Worm (Caenorhabditis elegans): ENCODE results near the gene Y57A10A.31.

Y57A10A.31 gene

DNA sequence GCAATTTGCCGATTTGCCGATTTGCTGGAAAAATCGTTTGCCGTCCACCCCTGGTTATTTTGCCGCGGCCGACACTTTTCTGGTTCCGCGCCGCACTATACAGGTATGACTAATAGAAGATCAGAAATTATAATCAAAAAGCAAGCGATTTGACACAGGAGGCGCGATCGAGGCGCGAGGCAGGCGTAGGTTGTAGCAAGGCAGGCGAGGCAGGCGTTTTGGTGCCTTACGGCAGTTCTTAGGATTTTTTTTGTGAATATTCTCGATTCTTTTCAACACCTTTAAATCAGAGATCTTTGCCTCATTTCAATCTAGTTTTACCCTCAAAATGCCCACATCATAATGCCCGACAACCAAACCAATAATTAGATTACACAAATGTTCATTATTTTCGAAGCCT is 35.0 kb downstream of the Y57A10A.31 start, which contains the start of gene sre-56:
Gene sre-56, plus strand, starts transcription at position 301 of the 400 bp plus-strand sequence.
- TF ChIP-seq cog-1 (tag; optimal IDR thresholded peaks at IDR 0.05): no peak
- no peak for TF ChIP-seq flt-1 (GFP tag; IDR thresholded peaks at IDR 0.05)
- no peak for TF ChIP-seq ztf-23 (GFP tag; IDR thresholded peaks at IDR 0.05)
- no peak for TF ChIP-seq T22C8.4 (GFP tag; IDR thresholded peaks at IDR 0.05)
- TF ChIP-seq ref-1 (GFP tag; conservative IDR thresholded peaks at IDR 0.05): no peak
- no peak for TF ChIP-seq ztf-29 (GFP tag; IDR thresholded peaks at IDR 0.05)

DNA sequence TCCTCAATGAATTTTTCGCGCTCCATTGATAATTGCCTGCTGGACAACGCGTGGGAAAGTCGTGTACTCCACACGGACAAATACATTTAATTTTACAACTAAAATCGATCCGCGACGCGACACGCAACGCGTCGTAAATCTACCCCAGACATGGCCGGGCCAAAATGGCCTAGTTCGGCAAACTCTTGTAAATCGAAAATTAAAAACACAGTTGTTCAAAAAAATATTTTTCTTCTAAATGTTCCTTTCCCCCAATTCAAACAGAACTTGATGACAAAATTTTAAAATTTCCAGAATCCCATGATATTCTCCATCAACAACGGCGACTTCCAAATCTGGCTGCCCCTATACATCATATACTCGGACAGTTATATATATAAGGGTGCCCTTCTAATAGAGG is 39.8 kb downstream of the Y57A10A.31 start, which contains the start of gene sre-55:
Gene sre-55, plus strand, starts transcription at position 301 of the 400 bp plus-strand sequence.
- no peak for TF ChIP-seq ref-1 (GFP tag; conservative IDR thresholded peaks at IDR 0.05)
- no peak for TF ChIP-seq klf-2 (GFP tag; conservative IDR thresholded peaks at IDR 0.05)

DNA sequence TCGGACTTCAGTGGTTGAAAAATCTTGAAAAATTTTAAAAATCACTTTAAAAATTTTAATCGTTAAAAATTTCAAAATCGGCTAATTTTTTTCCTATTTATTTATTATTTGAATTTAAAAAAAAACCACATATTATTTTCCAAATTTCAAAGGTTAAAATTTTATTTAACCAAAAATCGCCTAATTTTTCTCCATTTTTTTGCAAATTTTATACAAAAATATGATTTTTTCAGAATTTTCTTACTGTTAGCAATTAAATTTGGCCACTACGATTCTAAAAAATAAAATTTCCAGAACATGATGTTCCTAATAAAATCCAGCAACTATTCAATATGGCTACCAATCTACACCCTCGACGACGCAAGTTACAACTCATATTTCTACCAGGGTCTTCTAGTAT is 43.4 kb downstream of the Y57A10A.31 start, which contains the start of gene sre-54:
Gene sre-54, plus strand, starts transcription at position 301 of the 400 bp plus-strand sequence.
- no peak for TF ChIP-seq ztf-23 (GFP tag; IDR thresholded peaks at IDR 0.05)
- TF ChIP-seq cog-1 (tag; optimal IDR thresholded peaks at IDR 0.05): no peak
- TF ChIP-seq ref-1 (GFP tag; conservative IDR thresholded peaks at IDR 0.05): no peak
- no peak for TF ChIP-seq klf-2 (GFP tag; conservative IDR thresholded peaks at IDR 0.05)
- no peak for TF ChIP-seq T22C8.4 (GFP tag; IDR thresholded peaks at IDR 0.05)
- no peak for TF ChIP-seq med-1 (GFP tag; optimal IDR thresholded peaks at IDR 0.05; ENCODE audit: insufficient read depth)
- no peak for TF ChIP-seq tab-1 (GFP tag; IDR thresholded peaks at IDR 0.05)
- no peak for TF ChIP-seq flt-1 (GFP tag; IDR thresholded peaks at IDR 0.05)
- no peak for TF ChIP-seq ztf-29 (GFP tag; IDR thresholded peaks at IDR 0.05)

DNA sequence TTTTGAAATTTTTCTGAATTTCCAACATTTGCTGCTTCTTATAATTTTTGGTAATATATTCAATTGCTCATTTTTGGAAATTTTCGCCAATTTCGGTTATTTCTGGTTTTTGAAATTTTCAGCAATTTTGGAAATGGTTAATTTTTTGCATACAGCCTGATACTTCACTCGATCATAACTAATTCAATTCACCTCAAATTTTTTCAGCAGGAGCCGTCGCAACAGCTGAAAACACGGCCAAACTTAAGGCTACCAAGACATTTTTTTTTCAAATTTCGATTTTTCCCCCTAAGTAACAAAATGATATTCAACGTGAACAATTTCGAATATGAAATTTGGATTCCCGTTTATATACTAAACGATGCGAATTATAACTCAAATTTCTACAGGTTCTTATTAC is 46.2 kb downstream of the Y57A10A.31 start, which contains the start of gene sre-52:
Gene sre-52, plus strand, starts transcription at position 301 of the 400 bp plus-strand sequence.
- TF ChIP-seq ztf-29 (GFP tag; IDR thresholded peaks at IDR 0.05) (no peak), med-1 (GFP tag; optimal IDR thresholded peaks at IDR 0.05; ENCODE audit: insufficient read depth) (no peak), klf-2 (GFP tag; conservative IDR thresholded peaks at IDR 0.05) (no peak), ref-1 (GFP tag; conservative IDR thresholded peaks at IDR 0.05) (no peak), cog-1 (tag; optimal IDR thresholded peaks at IDR 0.05) (no peak), flt-1 (GFP tag; IDR thresholded peaks at IDR 0.05) (no peak), tab-1 (GFP tag; IDR thresholded peaks at IDR 0.05) (no peak), ztf-23 (GFP tag; IDR thresholded peaks at IDR 0.05) (no peak), T22C8.4 (GFP tag; IDR thresholded peaks at IDR 0.05) (no peak)

DNA sequence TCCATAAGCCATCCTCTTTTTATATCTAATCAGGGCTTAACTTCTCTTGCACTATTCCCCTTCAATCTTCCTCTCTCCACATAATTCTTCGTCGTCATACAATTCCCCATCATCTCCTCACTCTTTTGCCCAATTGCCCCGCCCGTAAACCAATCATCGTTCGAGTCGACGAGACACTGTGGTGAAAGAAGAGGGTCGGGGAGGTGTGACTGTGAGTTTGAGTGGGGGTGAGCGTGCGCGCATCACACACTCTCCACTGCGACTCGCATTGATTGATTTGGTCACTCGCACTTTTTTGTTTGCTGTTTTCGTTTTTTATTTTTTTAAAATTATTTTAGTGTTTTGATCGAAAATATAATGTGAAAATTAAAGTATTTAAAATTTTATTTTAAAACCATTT is 50.0 kb downstream of the Y57A10A.31 start:
- TF ChIP-seq ztf-29 (GFP tag; IDR thresholded peaks at IDR 0.05): no peak
- no peak for TF ChIP-seq tab-1 (GFP tag; IDR thresholded peaks at IDR 0.05)
- no peak for TF ChIP-seq med-1 (GFP tag; optimal IDR thresholded peaks at IDR 0.05; ENCODE audit: insufficient read depth)
- peak; percentile 80 for TF ChIP-seq T22C8.4 (GFP tag; IDR thresholded peaks at IDR 0.05)
- peak; percentile 68; the same call in 1 of the 2 replicates for TF ChIP-seq flt-1 (GFP tag; IDR thresholded peaks at IDR 0.05)
- TF ChIP-seq klf-2 (GFP tag; conservative IDR thresholded peaks at IDR 0.05): no peak
- TF ChIP-seq cog-1 (tag; optimal IDR thresholded peaks at IDR 0.05): peak; percentile 59
- TF ChIP-seq ref-1 (GFP tag; conservative IDR thresholded peaks at IDR 0.05): no peak; the same call in 1 of the 2 replicates
- TF ChIP-seq ztf-23 (GFP tag; IDR thresholded peaks at IDR 0.05): 0 out of 2 replicates have a peak, but pooled peaks have one; percentile 22

DNA sequence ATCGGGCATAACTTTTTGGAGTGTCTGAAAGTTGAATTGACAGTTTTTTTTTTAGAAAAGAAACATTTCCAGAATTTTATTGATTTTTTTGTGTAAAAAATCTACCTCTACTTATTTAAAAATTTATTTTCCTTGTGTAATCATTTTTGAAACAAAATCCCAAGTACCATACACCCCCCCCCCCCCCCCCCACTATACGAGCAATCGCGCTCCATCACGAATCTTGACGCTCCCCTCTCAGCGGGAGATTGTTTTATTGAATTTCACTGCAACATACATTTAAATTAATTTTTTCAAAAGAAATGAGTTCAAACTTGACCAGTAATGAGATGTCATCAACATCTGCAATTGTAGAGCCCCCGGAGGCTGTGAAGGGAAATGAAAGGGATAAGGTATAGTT is 50.5 kb downstream of the Y57A10A.31 start, which contains the start of gene sop-2:
Gene sop-2, plus strand, starts transcription at position 301 of the 400 bp plus-strand sequence.
- TF ChIP-seq ztf-23 (GFP tag; IDR thresholded peaks at IDR 0.05) (no peak), ref-1 (GFP tag; conservative IDR thresholded peaks at IDR 0.05) (no peak), T22C8.4 (GFP tag; IDR thresholded peaks at IDR 0.05) (no peak), cog-1 (tag; optimal IDR thresholded peaks at IDR 0.05) (no peak), med-1 (GFP tag; optimal IDR thresholded peaks at IDR 0.05; ENCODE audit: insufficient read depth) (no peak), klf-2 (GFP tag; conservative IDR thresholded peaks at IDR 0.05) (no peak), ztf-29 (GFP tag; IDR thresholded peaks at IDR 0.05) (no peak), flt-1 (GFP tag; IDR thresholded peaks at IDR 0.05) (no peak), tab-1 (GFP tag; IDR thresholded peaks at IDR 0.05) (no peak)

DNA sequence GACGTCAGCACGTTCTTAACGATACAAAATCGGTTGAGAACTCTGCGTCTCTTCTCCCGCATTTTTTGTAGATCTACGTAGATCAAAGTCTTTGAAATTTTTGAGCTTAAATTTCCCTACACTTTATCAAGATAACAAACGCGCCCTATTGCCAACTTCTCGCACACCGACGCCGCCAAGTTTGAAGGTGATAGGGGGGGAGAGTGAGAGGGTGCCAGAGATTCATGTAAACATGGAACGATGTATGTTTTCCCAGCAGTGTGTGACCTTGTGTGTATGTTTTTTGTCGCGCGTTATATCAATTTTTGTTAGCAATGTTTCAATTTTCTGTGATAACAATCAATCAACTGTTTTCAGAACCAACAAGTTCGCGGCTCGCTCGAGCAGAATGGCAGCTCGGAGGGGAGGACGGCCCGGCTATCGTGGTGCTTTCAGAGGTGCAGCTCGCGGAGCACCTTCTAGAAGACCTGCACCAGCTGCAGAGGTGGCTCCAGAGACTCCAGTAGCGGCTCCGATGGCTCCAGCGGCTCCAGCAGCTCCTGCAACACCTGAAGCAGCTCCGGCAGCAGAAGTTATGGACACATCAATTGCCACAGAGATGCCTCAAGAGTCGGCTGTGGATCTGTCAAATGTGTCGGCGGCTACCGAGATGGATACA is 52.5 kb downstream of the Y57A10A.31 start:
- TF ChIP-seq flt-1 (GFP tag; IDR thresholded peaks at IDR 0.05): no peak
- TF ChIP-seq ztf-23 (GFP tag; IDR thresholded peaks at IDR 0.05): no peak
- TF ChIP-seq med-1 (GFP tag; optimal IDR thresholded peaks at IDR 0.05; ENCODE audit: insufficient read depth): no peak
- no peak for TF ChIP-seq cog-1 (tag; optimal IDR thresholded peaks at IDR 0.05)
- TF ChIP-seq T22C8.4 (GFP tag; IDR thresholded peaks at IDR 0.05): no peak
- no peak for TF ChIP-seq klf-2 (GFP tag; conservative IDR thresholded peaks at IDR 0.05)
- no peak for TF ChIP-seq tab-1 (GFP tag; IDR thresholded peaks at IDR 0.05)
- no peak for TF ChIP-seq ref-1 (GFP tag; conservative IDR thresholded peaks at IDR 0.05)
- TF ChIP-seq ztf-29 (GFP tag; IDR thresholded peaks at IDR 0.05): no peak

DNA sequence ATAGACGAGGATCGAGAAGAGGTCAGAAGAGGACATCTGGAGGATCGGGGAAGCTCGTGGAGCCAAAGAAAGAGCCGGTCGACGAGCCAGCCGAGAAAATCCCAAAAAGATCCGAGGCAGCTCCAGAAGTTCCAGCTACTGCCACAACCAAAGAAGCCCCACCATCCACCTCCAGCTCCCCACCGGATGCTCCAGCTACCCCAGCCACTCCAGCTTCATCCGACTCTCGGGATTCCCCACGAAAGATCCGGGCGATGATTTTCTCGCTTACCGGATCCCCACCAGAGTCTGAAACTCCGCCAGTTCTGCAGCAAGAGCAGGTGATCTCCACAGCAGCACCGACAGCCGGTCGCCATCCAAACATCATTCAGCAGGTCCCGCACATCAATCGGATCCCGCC is 53.7 kb downstream of the Y57A10A.31 start:
- TF ChIP-seq T22C8.4 (GFP tag; IDR thresholded peaks at IDR 0.05) (no peak), flt-1 (GFP tag; IDR thresholded peaks at IDR 0.05) (no peak), klf-2 (GFP tag; conservative IDR thresholded peaks at IDR 0.05) (no peak), ztf-23 (GFP tag; IDR thresholded peaks at IDR 0.05) (no peak), ref-1 (GFP tag; conservative IDR thresholded peaks at IDR 0.05) (no peak), cog-1 (tag; optimal IDR thresholded peaks at IDR 0.05) (no peak), ztf-29 (GFP tag; IDR thresholded peaks at IDR 0.05) (no peak)

DNA sequence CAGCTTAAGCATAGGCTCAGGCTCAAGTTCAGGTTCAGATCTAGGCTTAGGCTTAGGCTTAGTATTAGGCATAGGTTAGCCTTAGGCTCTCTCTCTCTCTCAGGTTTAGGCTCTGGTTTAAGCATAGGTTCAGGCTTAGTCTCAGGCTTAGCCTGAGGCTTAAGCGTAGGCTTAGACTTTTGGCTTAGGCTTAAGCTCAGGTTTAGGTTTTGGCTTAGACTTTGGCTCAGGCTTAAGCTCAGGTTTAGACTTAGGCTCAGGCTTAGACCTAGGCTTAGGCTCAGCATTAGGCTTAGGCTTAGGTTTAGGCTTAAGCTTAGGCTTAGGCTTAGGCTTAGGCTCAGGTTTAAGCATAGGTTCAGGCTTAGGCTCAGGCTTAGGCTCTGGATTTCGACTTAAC is 54.5 kb downstream of the Y57A10A.31 start:
- no peak for TF ChIP-seq ztf-23 (GFP tag; IDR thresholded peaks at IDR 0.05)
- no peak for TF ChIP-seq klf-2 (GFP tag; conservative IDR thresholded peaks at IDR 0.05)
- TF ChIP-seq tab-1 (GFP tag; IDR thresholded peaks at IDR 0.05): no peak
- no peak for TF ChIP-seq med-1 (GFP tag; optimal IDR thresholded peaks at IDR 0.05; ENCODE audit: insufficient read depth)
- TF ChIP-seq cog-1 (tag; optimal IDR thresholded peaks at IDR 0.05): no peak

DNA sequence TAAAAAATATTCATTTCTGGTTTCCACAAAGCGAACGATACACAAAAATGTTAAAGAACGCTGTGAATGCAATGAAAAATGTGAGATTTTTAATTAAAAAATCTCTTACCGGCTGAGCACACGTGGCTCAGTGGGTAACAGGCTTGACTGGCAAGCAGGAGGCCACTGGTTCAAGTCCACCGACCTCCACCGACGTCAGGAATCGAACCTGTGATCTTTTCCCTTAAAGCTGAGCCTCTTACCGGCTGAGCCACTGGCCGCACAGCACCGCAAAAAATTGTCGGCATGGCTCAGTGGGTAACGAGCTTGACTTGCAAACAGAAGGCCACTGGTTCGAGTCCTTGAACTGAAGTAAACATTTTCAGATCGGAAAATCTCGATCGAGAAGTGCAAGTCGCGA is 55.6 kb downstream of the Y57A10A.31 start, which contains the start of gene C44C11.6:
Gene C44C11.6, plus strand, starts transcription at position 23 of the 400 bp plus-strand sequence.
- TF ChIP-seq med-1 (GFP tag; optimal IDR thresholded peaks at IDR 0.05; ENCODE audit: insufficient read depth): no peak
- no peak for TF ChIP-seq flt-1 (GFP tag; IDR thresholded peaks at IDR 0.05)
- TF ChIP-seq ztf-23 (GFP tag; IDR thresholded peaks at IDR 0.05): 0 out of 2 replicates have a peak, but pooled peaks have one; percentile 39
- no peak for TF ChIP-seq klf-2 (GFP tag; conservative IDR thresholded peaks at IDR 0.05)
- TF ChIP-seq ztf-29 (GFP tag; IDR thresholded peaks at IDR 0.05): no peak
- TF ChIP-seq ref-1 (GFP tag; conservative IDR thresholded peaks at IDR 0.05): no peak
- peak; percentile 70 for TF ChIP-seq tab-1 (GFP tag; IDR thresholded peaks at IDR 0.05)
- TF ChIP-seq cog-1 (tag; optimal IDR thresholded peaks at IDR 0.05): no peak

All from whole organism, midembryonic.